Fruit fly (Drosophila melanogaster) whole organism, embryonic: ENCODE results near the gene CG6938.

ENCODE experiments used
- Awh ChIP-seq: fragments of 200-800 bp; sonication (Bioruptor generic); IDR thresholded peaks from 2 replicates; pipeline ENCODE4, ENCODE4 v1.3.6; 2022; ENCODE audit warnings: missing biosample characterization, missing genetic modification characterization
- CG10959 ChIP-seq: fragments of 200-800 bp; sonication (Bioruptor generic); IDR thresholded peaks from 2 replicates; pipeline ENCODE4 v1.3.6; 2022; ENCODE audit warnings: missing biosample characterization, missing genetic modification characterization
- CG11085 ChIP-seq: fragments of 200-800 bp; sonication (Bioruptor generic); IDR thresholded peaks from 2 replicates; pipeline ENCODE4 v1.3.6; 2022; ENCODE audit warnings: missing biosample characterization, missing genetic modification characterization
- CG12219 ChIP-seq: fragments of 200-800 bp; sonication (Bioruptor generic); optimal IDR thresholded peaks from 3 replicates; lab custom pipeline; 2018; ENCODE audit warnings: missing biosample characterization, mild to moderate bottlenecking, missing genetic modification characterization
- CG12299 ChIP-seq: fragments of 200-800 bp; sonication (Bioruptor generic); optimal IDR thresholded peaks from 2 replicates; lab custom pipeline; 2018; ENCODE audit warnings: missing biosample characterization, mild to moderate bottlenecking, missing genetic modification characterization
- CG12659 ChIP-seq: fragments of 200-800 bp; sonication (Bioruptor generic); optimal IDR thresholded peaks from 3 replicates; lab custom pipeline; 2017; ENCODE audit warnings: mild to moderate bottlenecking, missing biosample characterization, missing genetic modification reagents, missing genetic modification characterization
- CG13424 ChIP-seq: fragments of 200-800 bp; sonication (Bioruptor generic); optimal IDR thresholded peaks from 2 replicates; lab custom pipeline; 2019; ENCODE audit warnings: missing biosample characterization, mild to moderate bottlenecking, missing genetic modification characterization, moderate library complexity
- CG13775 ChIP-seq: fragments of 200-800 bp; sonication (Bioruptor generic); optimal IDR thresholded peaks from 3 replicates; lab custom pipeline; 2017; ENCODE audit warnings: missing biosample characterization, mild to moderate bottlenecking, missing genetic modification characterization
- CG13894 ChIP-seq: fragments of 200-800 bp; sonication (Bioruptor generic); optimal IDR thresholded peaks from 3 replicates; lab custom pipeline; 2018; ENCODE audit warnings: missing biosample characterization, mild to moderate bottlenecking, missing genetic modification characterization, moderate library complexity
- CG15696 ChIP-seq: fragments of 200-800 bp; sonication (Bioruptor generic); optimal IDR thresholded peaks from 2 replicates; lab custom pipeline; 2019; ENCODE audit warnings: missing biosample characterization, mild to moderate bottlenecking, missing genetic modification characterization, moderate library complexity
- CG16813 ChIP-seq: fragments of 200-800 bp; sonication (Bioruptor generic); IDR thresholded peaks from 3 replicates; pipeline ENCODE4 v1.3.6; 2022; ENCODE audit warnings: missing biosample characterization, missing genetic modification characterization; ENCODE audit not compliant: partially characterized antibody
- CG16815 ChIP-seq: fragments of 200-800 bp; sonication (Bioruptor generic); optimal IDR thresholded peaks from 3 replicates; lab custom pipeline; 2017; ENCODE audit warnings: missing biosample characterization, mild to moderate bottlenecking, missing genetic modification characterization
- CG18619 ChIP-seq: fragments of 200-800 bp; sonication (Bioruptor generic); optimal IDR thresholded peaks from 3 replicates; lab custom pipeline; 2017; ENCODE audit warnings: missing biosample characterization, mild to moderate bottlenecking, missing genetic modification characterization
- CG3065 ChIP-seq: fragments of 200-800 bp; sonication (Bioruptor generic); optimal IDR thresholded peaks from 2 replicates; lab custom pipeline; 2016; ENCODE audit warnings: missing biosample characterization, missing genetic modification characterization
- CG33213 ChIP-seq: fragments of 200-800 bp; sonication (Bioruptor generic); optimal IDR thresholded peaks from 3 replicates; lab custom pipeline; 2016; ENCODE audit warnings: missing biosample characterization, missing genetic modification characterization
- CG4404 ChIP-seq: fragments of 200-800 bp; sonication (Bioruptor generic); IDR thresholded peaks from 2 replicates; pipeline ENCODE4 v1.3.6; 2022; ENCODE audit warnings: missing biosample characterization, missing genetic modification characterization
- CG7745 ChIP-seq: fragments of 200-800 bp; sonication (Bioruptor generic); optimal IDR thresholded peaks from 2 replicates; lab custom pipeline; 2018; ENCODE audit warnings: missing biosample characterization, mild to moderate bottlenecking, missing genetic modification characterization, moderate library complexity
- CG8388 ChIP-seq: fragments of 200-800 bp; sonication (Bioruptor generic); optimal IDR thresholded peaks from 2 replicates; lab custom pipeline; 2019; ENCODE audit warnings: missing biosample characterization, mild to moderate bottlenecking, missing genetic modification characterization, moderate library complexity
- CG8944 ChIP-seq: fragments of 200-800 bp; sonication (Bioruptor generic); optimal IDR thresholded peaks from 3 replicates; lab custom pipeline; 2016; ENCODE audit warnings: missing biosample characterization, missing genetic modification characterization
- CG9437 ChIP-seq: fragments of 200-800 bp; sonication (Bioruptor generic); optimal IDR thresholded peaks from 2 replicates; lab custom pipeline; 2018; ENCODE audit warnings: missing biosample characterization, mild to moderate bottlenecking, missing genetic modification characterization
- Chrac-16 ChIP-seq: fragments of 200-800 bp; sonication (Bioruptor generic); optimal IDR thresholded peaks from 3 replicates; lab custom pipeline; 2016; ENCODE audit warnings: missing biosample characterization, missing genetic modification characterization
- Dll ChIP-seq: fragments of 200-800 bp; sonication (Bioruptor generic); IDR thresholded peaks from 4 replicates; pipeline ENCODE4 v1.3.6; 2022; ENCODE audit warnings: missing biosample characterization, missing genetic modification characterization; ENCODE audit not compliant: partially characterized antibody
- Drgx ChIP-seq: fragments of 200-800 bp; sonication (Bioruptor generic); IDR thresholded peaks from 2 replicates; pipeline ENCODE4 v1.3.6; 2022; ENCODE audit warnings: missing biosample characterization, missing genetic modification characterization
- Fer2 ChIP-seq: fragments of 200-800 bp; sonication (Bioruptor generic); optimal IDR thresholded peaks from 2 replicates; lab custom pipeline; 2018; ENCODE audit warnings: missing biosample characterization, mild to moderate bottlenecking, missing genetic modification characterization, moderate library complexity
- Hey ChIP-seq: fragments of 200-800 bp; sonication (Bioruptor generic); optimal IDR thresholded peaks from 3 replicates; lab custom pipeline; 2018; ENCODE audit warnings: missing biosample characterization, mild to moderate bottlenecking, missing genetic modification characterization
- Hmx ChIP-seq: fragments of 200-800 bp; sonication (Bioruptor generic); optimal IDR thresholded peaks from 2 replicates; lab custom pipeline; 2016; ENCODE audit warnings: missing biosample characterization, missing genetic modification characterization
- Hr3 ChIP-seq: fragments of 200-800 bp; sonication (Bioruptor generic); optimal IDR thresholded peaks from 3 replicates; lab custom pipeline; 2016; ENCODE audit warnings: missing biosample characterization, missing genetic modification characterization
- Kr ChIP-seq: fragments of 200-800 bp; sonication (Bioruptor generic); optimal IDR thresholded peaks from 2 replicates; lab custom pipeline; 2017; ENCODE audit warnings: missing biosample characterization, mild to moderate bottlenecking, missing genetic modification characterization
- NK7.1 ChIP-seq: fragments of 200-800 bp; sonication (Bioruptor generic); optimal IDR thresholded peaks from 3 replicates; lab custom pipeline; 2016; ENCODE audit warnings: missing biosample characterization, missing genetic modification characterization
- Nf-YB ChIP-seq: fragments of 200-800 bp; sonication (Bioruptor generic); optimal IDR thresholded peaks from 3 replicates; lab custom pipeline; 2019; ENCODE audit warnings: missing biosample characterization, mild to moderate bottlenecking, missing genetic modification characterization, moderate library complexity
- Ssrp ChIP-seq: fragments of 200-800 bp; sonication (Bioruptor generic); optimal IDR thresholded peaks from 2 replicates; lab custom pipeline; 2018; ENCODE audit warnings: missing biosample characterization, mild to moderate bottlenecking, missing genetic modification characterization, moderate library complexity
- abd-A ChIP-seq: fragments of 200-800 bp; sonication (Bioruptor generic); optimal IDR thresholded peaks from 3 replicates; lab custom pipeline; 2019; ENCODE audit warnings: missing biosample characterization, mild to moderate bottlenecking, missing genetic modification characterization, moderate library complexity
- bigmax ChIP-seq: fragments of 200-800 bp; sonication (Bioruptor generic); optimal IDR thresholded peaks from 2 replicates; lab custom pipeline; 2018; ENCODE audit warnings: missing biosample characterization, mild to moderate bottlenecking, missing genetic modification characterization
- chinmo ChIP-seq: fragments of 200-800 bp; sonication (Bioruptor generic); IDR thresholded peaks from 4 replicates; pipeline ENCODE4 v1.3.6; 2022; ENCODE audit warnings: missing biosample characterization, missing genetic modification characterization; ENCODE audit not compliant: partially characterized antibody
- crol ChIP-seq: fragments of 200-800 bp; sonication (Bioruptor generic); IDR thresholded peaks from 2 replicates; pipeline ENCODE4 v1.3.6; 2022; ENCODE audit warnings: missing biosample characterization, missing genetic modification characterization
- dan ChIP-seq: fragments of 200-800 bp; sonication (Bioruptor generic); IDR thresholded peaks from 2 replicates; pipeline ENCODE4 v1.3.6; 2022; ENCODE audit warnings: missing biosample characterization, missing genetic modification characterization
- danr ChIP-seq: fragments of 200-800 bp; sonication (Bioruptor generic); IDR thresholded peaks from 2 replicates; pipeline ENCODE4 v1.3.6; 2022; ENCODE audit warnings: missing biosample characterization, missing genetic modification characterization
- gfzf ChIP-seq: fragments of 200-800 bp; sonication (Bioruptor generic); optimal IDR thresholded peaks from 2 replicates; lab custom pipeline; 2016; ENCODE audit warnings: missing biosample characterization, mild to moderate bottlenecking, missing genetic modification characterization, moderate library complexity
- hb ChIP-seq: fragments of 200-800 bp; sonication (Bioruptor generic); IDR thresholded peaks from 3 replicates; pipeline ENCODE4 v1.3.6; 2022; ENCODE audit warnings: missing biosample characterization, missing genetic modification characterization; ENCODE audit not compliant: partially characterized antibody
- oc ChIP-seq: fragments of 200-800 bp; sonication (Bioruptor generic); optimal IDR thresholded peaks from 2 replicates; lab custom pipeline; 2018; ENCODE audit warnings: missing biosample characterization, mild to moderate bottlenecking, missing genetic modification characterization, moderate library complexity
- onecut ChIP-seq: fragments of 200-800 bp; sonication (Bioruptor generic); IDR thresholded peaks from 2 replicates; pipeline ENCODE4 v1.3.6; 2022; ENCODE audit warnings: missing biosample characterization, missing genetic modification characterization
- pzg ChIP-seq: fragments of 200-800 bp; sonication (Bioruptor generic); optimal IDR thresholded peaks from 3 replicates; lab custom pipeline; 2018; ENCODE audit warnings: missing biosample characterization, mild to moderate bottlenecking, missing genetic modification characterization, moderate library complexity
- sd ChIP-seq: fragments of 200-800 bp; sonication (Bioruptor generic); optimal IDR thresholded peaks from 3 replicates; lab custom pipeline; 2018; ENCODE audit warnings: missing biosample characterization, mild to moderate bottlenecking, missing genetic modification characterization, moderate library complexity
- sqz ChIP-seq: fragments of 200-800 bp; sonication (Bioruptor generic); optimal IDR thresholded peaks from 3 replicates; lab custom pipeline; 2018; ENCODE audit warnings: missing biosample characterization, mild to moderate bottlenecking, missing genetic modification characterization
- vfl ChIP-seq: fragments of 200-800 bp; sonication (Bioruptor generic); optimal IDR thresholded peaks from 2 replicates; lab custom pipeline; 2016; ENCODE audit warnings: missing biosample characterization, missing genetic modification characterization
- vvl ChIP-seq: fragments of 200-800 bp; sonication (Bioruptor generic); IDR thresholded peaks from 2 replicates; pipeline ENCODE4 v1.3.6; 2022; ENCODE audit warnings: missing biosample characterization, missing genetic modification characterization
- wdn ChIP-seq: fragments of 200-800 bp; sonication (Bioruptor generic); IDR thresholded peaks from 2 replicates; pipeline ENCODE4 v1.3.6; 2022; ENCODE audit warnings: missing biosample characterization, missing genetic modification characterization
- wor ChIP-seq: fragments of 200-800 bp; sonication (Bioruptor generic); IDR thresholded peaks from 2 replicates; pipeline ENCODE4 v1.3.6; 2022; ENCODE audit warnings: missing biosample characterization, missing genetic modification characterization

The CG6938 gene

DNA sequence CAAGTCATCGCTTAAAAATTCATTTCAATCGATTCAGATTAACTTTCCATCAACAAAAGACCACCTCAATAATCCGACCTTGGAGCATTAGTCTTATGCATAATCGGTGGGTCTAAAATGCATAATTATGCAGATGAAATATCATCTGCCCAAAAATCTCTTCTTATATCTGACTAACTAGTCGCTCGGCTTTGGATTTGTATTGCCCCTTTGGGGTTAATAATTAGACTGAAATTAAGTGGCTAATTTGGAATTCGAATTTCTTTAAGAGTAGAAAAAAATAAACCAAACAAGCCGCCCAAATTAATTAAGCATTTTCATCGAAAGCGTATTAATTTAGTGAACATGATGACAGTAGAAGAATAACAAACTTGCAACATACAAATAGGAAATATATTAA lies 52.0 kb downstream of the CG6938 start:
- TF ChIP-seq abd-A (peak; percentile 42), CG9437 (GFP tag; lab: Kevin White, UChicago) (no peak), CG18619 (GFP tag; lab: Kevin White, UChicago) (no peak), wor (GFP tag; lab: Robert Waterston, UW) (no peak), CG7745 (peak; percentile 50), vvl (peak; percentile 64; the same call in 1 of the 2 replicates), CG3065 (GFP tag; lab: Kevin White, UChicago) (no peak), oc (tag; lab: Kevin White, UChicago) (peak; percentile 11), Ssrp (tag; lab: Kevin White, UChicago) (no peak), CG12299 (no peak), gfzf (GFP tag; lab: Kevin White, UChicago) (no peak), vfl (no peak), sd (tag; lab: Kevin White, UChicago) (peak; percentile 46), Kr (GFP tag; lab: Kevin White, UChicago) (no peak), Awh (GFP tag; lab: Robert Waterston, UW) (peak; percentile 91), chinmo (0 out of 4 replicates have a peak, but pooled peaks have one; percentile 33), Nf-YB (GFP tag; lab: Kevin White, UChicago) (no peak), CG10959 (GFP tag; lab: Robert Waterston, UW) (no peak)

- no peak for TF ChIP-seq hb (GFP tag; lab: Robert Waterston, UW)
- no peak for TF ChIP-seq Dll (GFP tag; lab: Robert Waterston, UW)
- TF ChIP-seq onecut (GFP tag; lab: Robert Waterston, UW) = peak; percentile 49
- no peak for TF ChIP-seq pzg (GFP tag; lab: Kevin White, UChicago)
- TF ChIP-seq CG16815 = no peak
- TF ChIP-seq Fer2 (tag; lab: Kevin White, UChicago) = no peak
- no peak for TF ChIP-seq Hr3 (GFP tag; lab: Kevin White, UChicago)
- no peak for TF ChIP-seq CG33213 (GFP tag; lab: Kevin White, UChicago)
- TF ChIP-seq Hmx (GFP tag; lab: Kevin White, UChicago) = no peak
- no peak for TF ChIP-seq CG11085 (GFP tag; lab: Robert Waterston, UW)
- 0 out of 2 replicates have a peak, but pooled peaks have one; percentile 40 for TF ChIP-seq danr (GFP tag; lab: Robert Waterston, UW)
- TF ChIP-seq oc (tag; lab: Kevin White, UChicago) = no peak
- TF ChIP-seq wdn (GFP tag; lab: Robert Waterston, UW) = no peak
- TF ChIP-seq CG13894 (tag; lab: Kevin White, UChicago) = peak; percentile 66
- TF ChIP-seq sqz (GFP tag; lab: Kevin White, UChicago) = no peak
- no peak for TF ChIP-seq CG4404 (GFP tag; lab: Robert Waterston, UW)
- no peak for TF ChIP-seq CG13424
- TF ChIP-seq CG10959 (GFP tag; lab: Robert Waterston, UW) = peak; percentile 79
- TF ChIP-seq dan (GFP tag; lab: Robert Waterston, UW) = no peak; the same call in 1 of the 2 replicates
- no peak for TF ChIP-seq CG12219
- TF ChIP-seq CG16813 (GFP tag; lab: Robert Waterston, UW) = no peak
- TF ChIP-seq crol (GFP tag; lab: Robert Waterston, UW) = no peak
- TF ChIP-seq Hey = no peak
- TF ChIP-seq CG8388 (GFP tag; lab: Kevin White, UChicago) = no peak
- peak; percentile 22 for TF ChIP-seq CG8944 (GFP tag; lab: Kevin White, UChicago)
- peak; percentile 48 for TF ChIP-seq abd-A
- TF ChIP-seq CG13775 (GFP tag; lab: Kevin White, UChicago) = peak; percentile 19
- peak; percentile 5 for TF ChIP-seq Chrac-16 (GFP tag; lab: Kevin White, UChicago)
- no peak for TF ChIP-seq CG12659 (GFP tag; lab: Kevin White, UChicago)
- peak; percentile 28 for TF ChIP-seq CG15696 (tag; lab: Kevin White, UChicago)
- TF ChIP-seq Drgx (GFP tag; lab: Robert Waterston, UW) = no peak
- TF ChIP-seq bigmax (GFP tag; lab: Kevin White, UChicago) = no peak
- TF ChIP-seq NK7.1 (GFP tag; lab: Kevin White, UChicago) = no peak
These were observed 52.9 kb downstream of the CG6938 start for dm6 chr3L:12037449-12038163.
